Fruit fly (Drosophila melanogaster): Measurements from ENCODE around the gene pb.

pb gene

DNA sequence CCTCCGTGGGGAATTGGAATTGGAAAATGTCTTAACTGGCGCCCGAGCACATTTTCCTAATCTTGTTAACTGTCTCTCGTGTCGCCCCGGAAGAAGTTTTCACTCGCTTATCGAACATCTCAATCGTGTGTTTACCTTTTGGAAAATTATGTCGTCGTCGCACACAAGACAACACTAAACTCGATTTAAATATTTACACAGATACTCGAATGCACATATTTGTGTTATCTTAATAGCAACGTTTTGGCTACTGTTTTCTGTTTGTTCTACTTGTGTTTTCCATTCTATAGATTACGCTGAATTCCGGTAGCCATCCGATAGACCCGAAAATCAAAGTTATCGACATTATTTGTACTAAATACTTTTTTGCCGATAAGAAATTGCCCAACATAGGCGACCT is 74.6 kb downstream of the pb start (continued):
- TF ChIP-seq CG11093 (GFP tag; IDR thresholded peaks at IDR 0.05): no peak
- no peak for TF ChIP-seq mam (GFP tag; optimal IDR thresholded peaks at IDR 0.05)
- TF ChIP-seq dmrt99B (tag; optimal IDR thresholded peaks at IDR 0.05): no peak
- TF ChIP-seq Neu2 (GFP tag; optimal IDR thresholded peaks at IDR 0.05; ENCODE audit: borderline replicate concordance): peak; percentile 90
- TF ChIP-seq CG16779 (GFP tag; IDR thresholded peaks at IDR 0.05): no peak
- TF ChIP-seq CG12659 (GFP tag; optimal IDR thresholded peaks at IDR 0.05): no peak
- peak; percentile 36 for TF ChIP-seq CG7556 (GFP tag; optimal IDR thresholded peaks at IDR 0.05)
- TF ChIP-seq az2 (GFP tag; optimal IDR thresholded peaks at IDR 0.05): no peak
- TF ChIP-seq CG10654 (GFP tag; optimal IDR thresholded peaks at IDR 0.05): no peak
- TF ChIP-seq pho (GFP tag; optimal IDR thresholded peaks at IDR 0.05): no peak
- no peak for TF ChIP-seq slbo (GFP tag; IDR thresholded peaks at IDR 0.05)
- no peak for TF ChIP-seq sna (GFP tag; IDR thresholded peaks at IDR 0.05; ENCODE audit: partially characterized antibody)
- TF ChIP-seq CG30020 (tag; optimal IDR thresholded peaks at IDR 0.05): no peak
- TF ChIP-seq amos (GFP tag; IDR thresholded peaks at IDR 0.05; ENCODE audit: partially characterized antibody): no peak
- no peak for TF ChIP-seq ase (GFP tag; IDR thresholded peaks at IDR 0.05)
- TF ChIP-seq Rx (GFP tag; IDR thresholded peaks at IDR 0.05): no peak
- no peak for TF ChIP-seq CG17385 (GFP tag; optimal IDR thresholded peaks at IDR 0.05)
- no peak for TF ChIP-seq Deaf1 (tag; optimal IDR thresholded peaks at IDR 0.05)
- no peak for TF ChIP-seq CG6854 (GFP tag; optimal IDR thresholded peaks at IDR 0.05)
- TF ChIP-seq Atf6 (GFP tag; IDR thresholded peaks at IDR 0.05): no peak
- TF ChIP-seq CG7839 (tag; optimal IDR thresholded peaks at IDR 0.05): no peak
- no peak for TF ChIP-seq CG9215 (GFP tag; IDR thresholded peaks at IDR 0.05)
- no peak for TF ChIP-seq Hsf (GFP tag; optimal IDR thresholded peaks at IDR 0.05)
- peak; percentile 50 for TF ChIP-seq CG2712 (tag; optimal IDR thresholded peaks at IDR 0.05)
- TF ChIP-seq Bteb2 (GFP tag; optimal IDR thresholded peaks at IDR 0.05): no peak
- no peak for TF ChIP-seq C15 (GFP tag; IDR thresholded peaks at IDR 0.05)
- no peak for TF ChIP-seq emc (GFP tag; optimal IDR thresholded peaks at IDR 0.05)
- TF ChIP-seq CoRest (tag; optimal IDR thresholded peaks at IDR 0.05): peak; percentile 35
- TF ChIP-seq CG14710 (tag; optimal IDR thresholded peaks at IDR 0.05): peak; percentile 68
- peak; percentile 33 for TF ChIP-seq CG1602 (GFP tag; optimal IDR thresholded peaks at IDR 0.05)
- TF ChIP-seq CG13775 (GFP tag; optimal IDR thresholded peaks at IDR 0.05): no peak
- TF ChIP-seq CG8478 (optimal IDR thresholded peaks at IDR 0.05): no peak
- no peak for TF ChIP-seq CG10366 (GFP tag; IDR thresholded peaks at IDR 0.05)
- TF ChIP-seq Mad (GFP tag; optimal IDR thresholded peaks at IDR 0.05): no peak
- no peak for TF ChIP-seq CG11085 (GFP tag; IDR thresholded peaks at IDR 0.05)
- no peak for TF ChIP-seq dati (GFP tag; IDR thresholded peaks at IDR 0.05)
- no peak for TF ChIP-seq onecut (GFP tag; IDR thresholded peaks at IDR 0.05)
- TF ChIP-seq CG10543 (GFP tag; optimal IDR thresholded peaks at IDR 0.05): no peak
- TF ChIP-seq Hmr (GFP tag; optimal IDR thresholded peaks at IDR 0.05): no peak
- peak; percentile 53; the same call in 1 of the 3 replicates for TF ChIP-seq ci (GFP tag; IDR thresholded peaks at IDR 0.05)
- TF ChIP-seq D (optimal IDR thresholded peaks at IDR 0.05): no peak
- peak; percentile 45 for TF ChIP-seq D (GFP tag; optimal IDR thresholded peaks at IDR 0.05)
- TF ChIP-seq Sry-δ (GFP tag; optimal IDR thresholded peaks at IDR 0.05): no peak
- peak; percentile 1 for TF ChIP-seq run (tag; optimal IDR thresholded peaks at IDR 0.05)
- peak; percentile 26 to 55 for TF ChIP-seq chif (GFP tag; optimal IDR thresholded peaks at IDR 0.05)
- no peak for TF ChIP-seq tap (tag; optimal IDR thresholded peaks at IDR 0.05)
- TF ChIP-seq CG31224 (GFP tag; IDR thresholded peaks at IDR 0.05): no peak
- no peak for TF ChIP-seq dan (GFP tag; IDR thresholded peaks at IDR 0.05)
- peak; percentile 83 for TF ChIP-seq CG7745 (tag; optimal IDR thresholded peaks at IDR 0.05)
- peak; percentile 40 for TF ChIP-seq CG10979 (tag; optimal IDR thresholded peaks at IDR 0.05)
- TF ChIP-seq E2f2 (GFP tag; IDR thresholded peaks at IDR 0.05): no peak
- no peak for TF ChIP-seq jumu (GFP tag; optimal IDR thresholded peaks at IDR 0.05)
- no peak for TF ChIP-seq chinmo (GFP tag; IDR thresholded peaks at IDR 0.05; ENCODE audit: partially characterized antibody)

All from whole organism, embryonic.